Fruit fly (Drosophila melanogaster): ENCODE data around the gene CG12483.

CG12483 gene

dm6 chr3L:140838-141559, 42.8 kb upstream of the CG12483 start (continued):
- TF ChIP-seq abd-A (tag; optimal IDR thresholded peaks at IDR 0.05): no peak
- no peak for TF ChIP-seq lmd (GFP tag; IDR thresholded peaks at IDR 0.05)
- TF ChIP-seq HLH3B (GFP tag; IDR thresholded peaks at IDR 0.05): no peak
- no peak for TF ChIP-seq CG11695 (GFP tag; IDR thresholded peaks at IDR 0.05)
- no peak for TF ChIP-seq fu2 (GFP tag; optimal IDR thresholded peaks at IDR 0.05)
- no peak for TF ChIP-seq slp2 (GFP tag; optimal IDR thresholded peaks at IDR 0.05)
- TF ChIP-seq CG34224 (GFP tag; IDR thresholded peaks at IDR 0.05; ENCODE audit: partially characterized antibody): no peak
- TF ChIP-seq CTCF (GFP tag; optimal IDR thresholded peaks at IDR 0.05): no peak
- TF ChIP-seq kay (GFP tag; optimal IDR thresholded peaks at IDR 0.05): no peak
- no peak for TF ChIP-seq CG10979 (tag; optimal IDR thresholded peaks at IDR 0.05)
- no peak for TF ChIP-seq ems (GFP tag; optimal IDR thresholded peaks at IDR 0.05)
- TF ChIP-seq grau (tag; optimal IDR thresholded peaks at IDR 0.05): no peak
- peak; percentile 25 for TF ChIP-seq nom (GFP tag; optimal IDR thresholded peaks at IDR 0.05)
- no peak for TF ChIP-seq CG14710 (tag; optimal IDR thresholded peaks at IDR 0.05)
- TF ChIP-seq Nf-YC (tag; optimal IDR thresholded peaks at IDR 0.05): no peak
- no peak for TF ChIP-seq Six4 (GFP tag; optimal IDR thresholded peaks at IDR 0.05)
- no peak for TF ChIP-seq corto (GFP tag; optimal IDR thresholded peaks at IDR 0.05)
- TF ChIP-seq pros (GFP tag; optimal IDR thresholded peaks at IDR 0.05): peak; percentile 70
- TF ChIP-seq mam (GFP tag; optimal IDR thresholded peaks at IDR 0.05): no peak
- no peak for TF ChIP-seq Taf1 (GFP tag; IDR thresholded peaks at IDR 0.05)
- TF ChIP-seq oc (tag; optimal IDR thresholded peaks at IDR 0.05): no peak

dm6 chr3L:139574-140567, 41.7 kb upstream of the CG12483 start:
- TF ChIP-seq Deaf1 (tag; optimal IDR thresholded peaks at IDR 0.05): peak; percentile 14
- no peak for TF ChIP-seq CG32532 (GFP tag; IDR thresholded peaks at IDR 0.05)
- TF ChIP-seq Dad (GFP tag; optimal IDR thresholded peaks at IDR 0.05): no peak
- TF ChIP-seq CG34422 (GFP tag; IDR thresholded peaks at IDR 0.05): no peak
- no peak for TF ChIP-seq CG34224 (GFP tag; IDR thresholded peaks at IDR 0.05; ENCODE audit: partially characterized antibody)
- TF ChIP-seq CG1792 (GFP tag; optimal IDR thresholded peaks at IDR 0.05): no peak
- TF ChIP-seq C15 (GFP tag; IDR thresholded peaks at IDR 0.05): no peak
- TF ChIP-seq CG18764 (GFP tag; optimal IDR thresholded peaks at IDR 0.05): no peak
- peak; percentile 14 for TF ChIP-seq dmrt11E (tag; optimal IDR thresholded peaks at IDR 0.05)
- TF ChIP-seq Vsx1 (GFP tag; optimal IDR thresholded peaks at IDR 0.05): no peak
- no peak for TF ChIP-seq grn (GFP tag; optimal IDR thresholded peaks at IDR 0.05)
- peak; percentile 23 for TF ChIP-seq gem (tag; optimal IDR thresholded peaks at IDR 0.05)
- no peak for TF ChIP-seq Rfx (GFP tag; IDR thresholded peaks at IDR 0.05)
- peak; percentile 70 for TF ChIP-seq abd-A (tag; optimal IDR thresholded peaks at IDR 0.05)
- no peak for TF ChIP-seq Trl (optimal IDR thresholded peaks at IDR 0.05)
- TF ChIP-seq Trl (GFP tag; optimal IDR thresholded peaks at IDR 0.05): peak; percentile 16
- no peak for TF ChIP-seq CG9609 (GFP tag; optimal IDR thresholded peaks at IDR 0.05)
- TF ChIP-seq CG15479 (GFP tag; optimal IDR thresholded peaks at IDR 0.05): no peak
- TF ChIP-seq ato (GFP tag; IDR thresholded peaks at IDR 0.05; ENCODE audit: partially characterized antibody): no peak
- no peak for TF ChIP-seq CG13287 (GFP tag; IDR thresholded peaks at IDR 0.05; ENCODE audit: partially characterized antibody)
- TF ChIP-seq zfh1 (GFP tag; IDR thresholded peaks at IDR 0.05): no peak
- TF ChIP-seq unpg (GFP tag; optimal IDR thresholded peaks at IDR 0.05): peak; percentile 2
- peak; percentile 26 for TF ChIP-seq kah (GFP tag; optimal IDR thresholded peaks at IDR 0.05)
- no peak for TF ChIP-seq CG8359 (GFP tag; optimal IDR thresholded peaks at IDR 0.05; ENCODE audit: borderline replicate concordance)
- 0 out of 2 replicates have a peak, but pooled peaks have one; percentile 40 for TF ChIP-seq Awh (GFP tag; IDR thresholded peaks at IDR 0.05)
- TF ChIP-seq NC2β (GFP tag; optimal IDR thresholded peaks at IDR 0.05): peak; percentile 2
- peak; percentile 9 for TF ChIP-seq CG3995 (GFP tag; optimal IDR thresholded peaks at IDR 0.05)
- TF ChIP-seq CG2199 (GFP tag; IDR thresholded peaks at IDR 0.05): 0 out of 3 replicates have a peak, but pooled peaks have one; percentile 51
- 0 out of 3 replicates have a peak, but pooled peaks have one; percentile 28 for TF ChIP-seq CG16813 (GFP tag; IDR thresholded peaks at IDR 0.05; ENCODE audit: partially characterized antibody)

All from whole organism, embryonic.